Fruit fly (Drosophila melanogaster): ENCODE data around the gene yellow-e.
A peak's percentile ranks its signal among the peaks of the same experiment; 100 is the strongest.

yellow-e gene

dm6 chr3R:13434325-13435168, 19.5 kb upstream of the yellow-e start, which contains the start of gene yrt:
Gene yrt, minus strand, starts transcription at chr3R:13434984.
- TF ChIP-seq CG8119 (GFP tag; IDR thresholded peaks at IDR 0.05): peak; percentile 47; the same call in 2 of the 3 replicates
- TF ChIP-seq Lpt (GFP tag; optimal IDR thresholded peaks at IDR 0.05): peak; percentile 43
- TF ChIP-seq fkh (GFP tag; optimal IDR thresholded peaks at IDR 0.05): peak; percentile 68
- no peak for TF ChIP-seq CG34406 (GFP tag; optimal IDR thresholded peaks at IDR 0.05)
- peak; percentile 21 for TF ChIP-seq CG3919 (GFP tag; optimal IDR thresholded peaks at IDR 0.05)
- 0 out of 3 replicates have a peak, but pooled peaks have one; percentile 18 for TF ChIP-seq eg (GFP tag; IDR thresholded peaks at IDR 0.05)
- TF ChIP-seq CG6276 (GFP tag; optimal IDR thresholded peaks at IDR 0.05): peak; percentile 46
- no peak for TF ChIP-seq Sox14 (GFP tag; optimal IDR thresholded peaks at IDR 0.05)
- no peak for TF ChIP-seq Met (GFP tag; optimal IDR thresholded peaks at IDR 0.05)
- TF ChIP-seq CG16779 (tag; optimal IDR thresholded peaks at IDR 0.05): peak; percentile 20
- TF ChIP-seq Eip78C (GFP tag): peak; percentile 72

DNA sequence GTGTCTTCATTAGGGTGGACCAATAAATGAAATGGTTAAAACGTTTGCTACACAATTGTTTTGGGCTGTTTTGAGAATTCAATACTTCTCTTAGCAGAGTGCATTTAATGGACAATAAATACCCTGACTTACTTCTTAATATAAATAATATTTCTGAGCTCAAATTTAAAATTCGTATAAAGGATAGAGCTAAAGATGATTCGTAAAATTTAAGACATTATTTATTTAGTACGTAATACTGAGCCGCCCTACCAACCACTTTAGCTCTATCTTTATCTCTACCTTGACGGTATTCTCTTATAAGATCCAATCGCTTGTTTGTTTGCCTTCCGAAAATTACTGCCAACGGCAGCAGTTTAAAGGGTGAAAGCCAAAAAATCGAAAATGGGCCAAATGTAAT, 18.5 kb upstream of the yellow-e start:
- TF ChIP-seq dsx (GFP tag; optimal IDR thresholded peaks at IDR 0.05; ENCODE audit: poor library complexity, severe bottlenecking) (peak; percentile 84), acj6 (GFP tag; optimal IDR thresholded peaks at IDR 0.05) (peak; percentile 91), Smox (GFP tag; optimal IDR thresholded peaks at IDR 0.05) (peak; percentile 78), net (GFP tag; optimal IDR thresholded peaks at IDR 0.05) (peak; percentile 91), CG6163 (GFP tag; IDR thresholded peaks at IDR 0.05) (peak; percentile 76; the same call in 2 of the 3 replicates), CG9139 (GFP tag; optimal IDR thresholded peaks at IDR 0.05) (peak; percentile 74), Hr38 (GFP tag; optimal IDR thresholded peaks at IDR 0.05) (no peak), fd59A (GFP tag; optimal IDR thresholded peaks at IDR 0.05) (peak; percentile 81), Eip75B (GFP tag; optimal IDR thresholded peaks at IDR 0.05) (peak; percentile 84), salr (GFP tag; optimal IDR thresholded peaks at IDR 0.05) (peak; percentile 83 to 85), CG15336 (GFP tag; IDR thresholded peaks at IDR 0.05) (peak; percentile 93), Sox14 (GFP tag; optimal IDR thresholded peaks at IDR 0.05) (peak; percentile 85), CG8319 (GFP tag; optimal IDR thresholded peaks at IDR 0.05) (peak; percentile 80), lz (GFP tag; optimal IDR thresholded peaks at IDR 0.05) (peak; percentile 65), topi (GFP tag; optimal IDR thresholded peaks at IDR 0.05) (peak; percentile 61), vri (GFP tag; optimal IDR thresholded peaks at IDR 0.05) (peak; percentile 56), CG8632 (GFP tag; optimal IDR thresholded peaks at IDR 0.05) (peak; percentile 92), CG6792 (GFP tag; optimal IDR thresholded peaks at IDR 0.05) (peak; percentile 78), eg (GFP tag; IDR thresholded peaks at IDR 0.05) (peak; percentile 69), CG4318 (GFP tag; optimal IDR thresholded peaks at IDR 0.05) (peak; percentile 65), Hr4 (GFP tag; optimal IDR thresholded peaks at IDR 0.05) (peak; percentile 86), Sox102F (GFP tag; optimal IDR thresholded peaks at IDR 0.05) (peak; percentile 79), CG11294 (GFP tag; IDR thresholded peaks at IDR 0.05) (peak; percentile 57), esn (GFP tag; optimal IDR thresholded peaks at IDR 0.05) (peak; percentile 84), pdm3 (GFP tag; optimal IDR thresholded peaks at IDR 0.05) (peak; percentile 86), Ets96B (tag; optimal IDR thresholded peaks at IDR 0.05) (peak; percentile 76), Eip93F (GFP tag; optimal IDR thresholded peaks at IDR 0.05) (no peak), cyc (GFP tag; optimal IDR thresholded peaks at IDR 0.05) (peak; percentile 40), CG1621 (tag; optimal IDR thresholded peaks at IDR 0.05) (peak; percentile 83), CG32006 (GFP tag; optimal IDR thresholded peaks at IDR 0.05) (peak; percentile 85), CG6276 (GFP tag; optimal IDR thresholded peaks at IDR 0.05) (peak; percentile 83), Met (GFP tag; optimal IDR thresholded peaks at IDR 0.05) (peak; percentile 82), achi (GFP tag; optimal IDR thresholded peaks at IDR 0.05) (peak; percentile 90), CG11762 (GFP tag; optimal IDR thresholded peaks at IDR 0.05; ENCODE audit: insufficient read depth) (peak; percentile 61), CG3919 (GFP tag; optimal IDR thresholded peaks at IDR 0.05) (peak; percentile 76), Eip78C (GFP tag) (peak; percentile 95), CG10631 (GFP tag; optimal IDR thresholded peaks at IDR 0.05) (peak; percentile 79), CG6808 (GFP tag; optimal IDR thresholded peaks at IDR 0.05) (peak; percentile 74), Blimp-1 (GFP tag; optimal IDR thresholded peaks at IDR 0.05) (no peak), Gug (GFP tag; IDR thresholded peaks at IDR 0.05) (peak; percentile 35; the same call in 1 of the 2 replicates), Sox15 (GFP tag; optimal IDR thresholded peaks at IDR 0.05) (peak; percentile 69), spab (GFP tag; optimal IDR thresholded peaks at IDR 0.05) (peak; percentile 71)

Data from whole organism, prepupa.